Worm (Caenorhabditis elegans) whole organism, L2 larva: Measurements from ENCODE around the gene hcp-2.

Source experiments
- ceh-82 ChIP-seq: fragments of 150-350 bp; optimal IDR thresholded peaks from 2 replicates; lab custom pipeline; 2014; ENCODE audit warnings: missing biosample characterization, missing genetic modification characterization
- lsy-2 ChIP-seq, 2 experiments: fragments of 150-350 bp in 1 of 2; sonication (generic microtip) in 1 of 2; optimal IDR thresholded peaks; 2 replicates each; lab custom pipeline; 2014 to 2017; ENCODE audit warnings: missing biosample characterization in 2 of 2, missing genetic modification characterization in 2 of 2
- mbf-1 ChIP-seq: sonication (generic microtip); optimal IDR thresholded peaks from 2 replicates; lab custom pipeline; 2017; ENCODE audit warnings: missing biosample characterization, missing genetic modification characterization
- nhr-10 ChIP-seq: sonication (generic microtip); optimal IDR thresholded peaks from 2 replicates; lab custom pipeline; 2017; ENCODE audit warnings: missing biosample characterization, missing genetic modification characterization
- nhr-25 ChIP-seq: fragments of 150-350 bp; sonication (generic microtip); optimal IDR thresholded peaks from 3 replicates; lab custom pipeline; 2014; ENCODE audit warnings: missing biosample characterization, missing genetic modification characterization
- sma-9 ChIP-seq, 2 experiments: fragments of 150-350 bp in 1 of 2; sonication (generic microtip) in 1 of 2; optimal IDR thresholded peaks; 2 replicates each; lab custom pipeline; 2014 to 2016; ENCODE audit warnings: missing genetic modification characterization in 2 of 2, mild to moderate bottlenecking in 1 of 2, missing biosample characterization in 1 of 2, missing compliant biosample characterization in 1 of 2, missing genetic modification reagents in 1 of 2, moderate library complexity in 1 of 2
- snpc-4 ChIP-seq: fragments of 150-350 bp; optimal IDR thresholded peaks from 2 replicates; lab custom pipeline; 2014; ENCODE audit warnings: missing biosample characterization, missing genetic modification characterization

ce11 chrV:9629114-9629513, 16.5 kb upstream of the hcp-2 start, which contains the start of gene idpc-3:
- TF ChIP-seq nhr-25 (no peak), ceh-82 (tag; lab: Kevin White, UChicago) (no peak), snpc-4 (tag; lab: Kevin White, UChicago) (no peak), mbf-1 (no peak), nhr-10 (tag; lab: Kevin White, UChicago) (no peak), sma-9 (GFP tag; optimal IDR thresholded peaks at IDR 0.05; lab: Kevin White, UChicago) (no peak), sma-9 (tag; optimal IDR thresholded peaks at IDR 0.05; lab: Kevin White, UChicago) (no peak), lsy-2 (tag; optimal IDR thresholded peaks at IDR 0.05; lab: Kevin White, UChicago) (no peak)
